ENCODE assay signal across 6 fruit fly cellular contexts in genomic region chr4:43179-43935, dm6.
TF ChIP-seq lines count a peak whose summit lies in the region.

TSS of gene PlexB (minus strand) at chr4:43778.

- TF ChIP-seq CTCF in whole organism, embryonic (GFP tag; optimal IDR thresholded peaks at IDR 0.05; lab: Kevin White, UChicago) = no peak

TF ChIP-seq in Kc167, 6 proteins besides CTCF, POLR2A, EP300 and RAD21:
- no peak for TF ChIP-seq Sin3A (optimal IDR thresholded peaks at IDR 0.05; lab: Kevin White, UChicago)
- no peak for TF ChIP-seq psq (optimal IDR thresholded peaks at IDR 0.05; lab: Kevin White, UChicago)
- no peak for TF ChIP-seq ttk (optimal IDR thresholded peaks at IDR 0.05; lab: Kevin White, UChicago)
- peak; percentile 68 for TF ChIP-seq h (optimal IDR thresholded peaks at IDR 0.05; lab: Kevin White, UChicago)

TF ChIP-seq in whole organism, adult, 20 proteins besides CTCF, POLR2A, EP300 and RAD21:
- TF ChIP-seq CG1620 (GFP tag; optimal IDR thresholded peaks at IDR 0.05; lab: Kevin White, UChicago) (no peak), Clk (GFP tag; optimal IDR thresholded peaks at IDR 0.05; lab: Kevin White, UChicago) (no peak), ovo (GFP tag; optimal IDR thresholded peaks at IDR 0.05; lab: Kevin White, UChicago) (peak; percentile 14), cic (GFP tag; optimal IDR thresholded peaks at IDR 0.05; lab: Kevin White, UChicago) (no peak), CG11617 (GFP tag; optimal IDR thresholded peaks at IDR 0.05; lab: Kevin White, UChicago) (no peak), tj (GFP tag; optimal IDR thresholded peaks at IDR 0.05; lab: Kevin White, UChicago) (peak; percentile 10), bab1 (GFP tag; optimal IDR thresholded peaks at IDR 0.05; lab: Kevin White, UChicago) (peak; percentile 45), kay (GFP tag; lab: Kevin White, UChicago; ENCODE audit: borderline replicate concordance) (peak; percentile 87), Hr96 (GFP tag; optimal IDR thresholded peaks at IDR 0.05; lab: Kevin White, UChicago) (no peak)

TF ChIP-seq in whole organism, embryonic, 481 proteins besides CTCF, POLR2A, EP300 and RAD21 (continues in another document):
- peak; percentile 32 for TF ChIP-seq trem (tag; optimal IDR thresholded peaks at IDR 0.05; lab: Kevin White, UChicago)
- TF ChIP-seq Scr (GFP tag; IDR thresholded peaks at IDR 0.05; lab: Robert Waterston, UW; ENCODE audit: partially characterized antibody) = peak; percentile 84
- TF ChIP-seq CoRest (tag; optimal IDR thresholded peaks at IDR 0.05; lab: Kevin White, UChicago) = peak; percentile 38
- TF ChIP-seq Doc3 (GFP tag; IDR thresholded peaks at IDR 0.05; lab: Robert Waterston, UW; ENCODE audit: partially characterized antibody) = peak; percentile 52; the same call in 2 of the 3 replicates
- TF ChIP-seq CG18011 (GFP tag; optimal IDR thresholded peaks at IDR 0.05; lab: Kevin White, UChicago) = no peak
- TF ChIP-seq fd96Cb (tag; optimal IDR thresholded peaks at IDR 0.05; lab: Kevin White, UChicago) = no peak
- TF ChIP-seq CG15479 (GFP tag; optimal IDR thresholded peaks at IDR 0.05; lab: Kevin White, UChicago) = no peak
- TF ChIP-seq Gug (GFP tag; IDR thresholded peaks at IDR 0.05; lab: Robert Waterston, UW) = no peak
- TF ChIP-seq ac (GFP tag; optimal IDR thresholded peaks at IDR 0.05; lab: Kevin White, UChicago) = no peak
- TF ChIP-seq lilli (GFP tag; optimal IDR thresholded peaks at IDR 0.05; lab: Kevin White, UChicago) = peak; percentile 1
- TF ChIP-seq da (GFP tag; optimal IDR thresholded peaks at IDR 0.05; lab: Kevin White, UChicago) = no peak
- TF ChIP-seq fd102C (GFP tag; optimal IDR thresholded peaks at IDR 0.05; lab: Kevin White, UChicago) = peak; percentile 19
- no peak for TF ChIP-seq ewg (GFP tag; optimal IDR thresholded peaks at IDR 0.05; lab: Kevin White, UChicago)
- no peak for TF ChIP-seq bigmax (GFP tag; optimal IDR thresholded peaks at IDR 0.05; lab: Kevin White, UChicago)
- TF ChIP-seq NfI (GFP tag; optimal IDR thresholded peaks at IDR 0.05; lab: Kevin White, UChicago) = no peak
- TF ChIP-seq CG13296 (GFP tag; optimal IDR thresholded peaks at IDR 0.05; lab: Kevin White, UChicago) = no peak
- peak; percentile 40 for TF ChIP-seq dm (GFP tag; optimal IDR thresholded peaks at IDR 0.05; lab: Kevin White, UChicago)
- TF ChIP-seq CG8089 (GFP tag; optimal IDR thresholded peaks at IDR 0.05; lab: Kevin White, UChicago) = peak; percentile 66
- TF ChIP-seq Dek (tag; optimal IDR thresholded peaks at IDR 0.05; lab: Kevin White, UChicago) = no peak
- peak; percentile 29 for TF ChIP-seq Sox100B (GFP tag; optimal IDR thresholded peaks at IDR 0.05; lab: Kevin White, UChicago)

TF ChIP-seq in whole organism, prepupa, 60 proteins besides CTCF, POLR2A, EP300 and RAD21 (continues in another document):
- TF ChIP-seq Hr4 (GFP tag; optimal IDR thresholded peaks at IDR 0.05; lab: Kevin White, UChicago) = no peak
- TF ChIP-seq CG4318 (GFP tag; optimal IDR thresholded peaks at IDR 0.05; lab: Kevin White, UChicago) = no peak
- TF ChIP-seq CG16779 (tag; optimal IDR thresholded peaks at IDR 0.05; lab: Kevin White, UChicago) = no peak
- TF ChIP-seq Eip93F (GFP tag; optimal IDR thresholded peaks at IDR 0.05; lab: Kevin White, UChicago) = no peak
- TF ChIP-seq Eip78C (GFP tag; lab: Kevin White, UChicago) = peak; percentile 62
- TF ChIP-seq pdm3 (GFP tag; optimal IDR thresholded peaks at IDR 0.05; lab: Kevin White, UChicago) = peak; percentile 24
- TF ChIP-seq Hr39 (GFP tag; optimal IDR thresholded peaks at IDR 0.05; lab: Kevin White, UChicago) = peak; percentile 33
- no peak for TF ChIP-seq Sox102F (GFP tag; optimal IDR thresholded peaks at IDR 0.05; lab: Kevin White, UChicago)
- no peak for TF ChIP-seq acj6 (GFP tag; optimal IDR thresholded peaks at IDR 0.05; lab: Kevin White, UChicago)
- no peak for TF ChIP-seq dac (GFP tag; optimal IDR thresholded peaks at IDR 0.05; lab: Kevin White, UChicago)
- no peak for TF ChIP-seq Met (GFP tag; optimal IDR thresholded peaks at IDR 0.05; lab: Kevin White, UChicago)
- no peak for TF ChIP-seq esn (GFP tag; optimal IDR thresholded peaks at IDR 0.05; lab: Kevin White, UChicago)
- TF ChIP-seq CG9139 (GFP tag; optimal IDR thresholded peaks at IDR 0.05; lab: Kevin White, UChicago) = no peak
- no peak for TF ChIP-seq CG6808 (GFP tag; optimal IDR thresholded peaks at IDR 0.05; lab: Kevin White, UChicago)
- no peak for TF ChIP-seq CG11902 (GFP tag; optimal IDR thresholded peaks at IDR 0.05; lab: Kevin White, UChicago)
- no peak for TF ChIP-seq Lpt (GFP tag; optimal IDR thresholded peaks at IDR 0.05; lab: Kevin White, UChicago)
- no peak for TF ChIP-seq OdsH (GFP tag; optimal IDR thresholded peaks at IDR 0.05; lab: Kevin White, UChicago)
- TF ChIP-seq topi (GFP tag; optimal IDR thresholded peaks at IDR 0.05; lab: Kevin White, UChicago) = peak; percentile 5
- TF ChIP-seq eg (GFP tag; IDR thresholded peaks at IDR 0.05; lab: Robert Waterston, UW) = no peak
- no peak for TF ChIP-seq cyc (GFP tag; optimal IDR thresholded peaks at IDR 0.05; lab: Kevin White, UChicago)
- TF ChIP-seq net (GFP tag; optimal IDR thresholded peaks at IDR 0.05; lab: Kevin White, UChicago) = no peak
- TF ChIP-seq CG3919 (GFP tag; optimal IDR thresholded peaks at IDR 0.05; lab: Kevin White, UChicago) = no peak

TF ChIP-seq in whole organism, pupa, 21 proteins besides CTCF, POLR2A, EP300 and RAD21:
- TF ChIP-seq D1 (tag; optimal IDR thresholded peaks at IDR 0.05; lab: Kevin White, UChicago) (peak; percentile 57), CG34367 (tag; optimal IDR thresholded peaks at IDR 0.05; lab: Kevin White, UChicago) (peak; percentile 18), CG15710 (tag; optimal IDR thresholded peaks at IDR 0.05; lab: Kevin White, UChicago) (peak; percentile 26), CG32121 (GFP tag; IDR thresholded peaks at IDR 0.05; lab: Robert Waterston, UW) (no peak)

TF ChIP-seq in whole organism, wandering third instar larva, 38 proteins besides CTCF, POLR2A, EP300 and RAD21:
- TF ChIP-seq Vsx2 (GFP tag; optimal IDR thresholded peaks at IDR 0.05; lab: Kevin White, UChicago; ENCODE audit: partially characterized antibody) = peak; percentile 44
- TF ChIP-seq brk (GFP tag; optimal IDR thresholded peaks at IDR 0.05; lab: Kevin White, UChicago) = peak; percentile 36
- TF ChIP-seq woc (GFP tag; optimal IDR thresholded peaks at IDR 0.05; lab: Kevin White, UChicago) = peak; percentile 82
- TF ChIP-seq HLH106 (tag; optimal IDR thresholded peaks at IDR 0.05; lab: Kevin White, UChicago) = peak; percentile 12
- no peak for TF ChIP-seq dmrt93B (GFP tag; optimal IDR thresholded peaks at IDR 0.05; lab: Kevin White, UChicago)
- peak; percentile 95 for TF ChIP-seq N (GFP tag; optimal IDR thresholded peaks at IDR 0.05; lab: Kevin White, UChicago)
- peak; percentile 1 for TF ChIP-seq tai (GFP tag; optimal IDR thresholded peaks at IDR 0.05; lab: Kevin White, UChicago)
- TF ChIP-seq Hnf4 (GFP tag; optimal IDR thresholded peaks at IDR 0.05; lab: Kevin White, UChicago) = peak; percentile 31
- TF ChIP-seq Hr83 (GFP tag; optimal IDR thresholded peaks at IDR 0.05; lab: Kevin White, UChicago; ENCODE audit: poor library complexity, severe bottlenecking) = peak; percentile 29
- no peak for TF ChIP-seq pan (optimal IDR thresholded peaks at IDR 0.05; lab: Kevin White, UChicago)
- peak; percentile 84 for TF ChIP-seq Hr78 (GFP tag; optimal IDR thresholded peaks at IDR 0.05; lab: Kevin White, UChicago)
- peak; percentile 40 for TF ChIP-seq Jra (GFP tag; optimal IDR thresholded peaks at IDR 0.05; lab: Kevin White, UChicago)
- no peak for TF ChIP-seq Dfd (GFP tag; optimal IDR thresholded peaks at IDR 0.05; lab: Kevin White, UChicago)
- no peak for TF ChIP-seq CG32264 (GFP tag; optimal IDR thresholded peaks at IDR 0.05; lab: Kevin White, UChicago)
